Fruit fly (Drosophila melanogaster): ENCODE measurements around the gene Cyp4d14.

DNA sequence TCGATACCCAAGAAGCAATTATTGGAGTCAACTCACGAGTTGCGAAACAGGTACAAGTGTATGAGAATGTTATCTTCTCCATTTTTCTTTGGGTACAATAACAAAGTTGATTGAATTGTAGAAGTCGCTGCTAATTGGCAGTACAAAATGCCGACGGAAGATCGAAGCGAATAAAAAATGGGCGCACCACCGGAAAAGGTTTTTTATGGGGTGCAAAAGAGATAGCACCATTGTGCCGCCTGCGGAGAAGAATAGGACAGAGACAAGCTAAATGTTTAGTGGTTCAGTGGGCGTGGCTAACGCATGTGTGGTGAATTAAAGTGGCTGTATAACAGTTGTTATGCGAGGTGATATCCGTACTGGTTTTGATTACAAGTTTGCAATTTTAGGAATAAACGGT, 34.6 kb downstream of the Cyp4d14 start:
- TF ChIP-seq Sox102F (GFP tag; optimal IDR thresholded peaks at IDR 0.05) (no peak), Eip93F (GFP tag; optimal IDR thresholded peaks at IDR 0.05) (no peak), Ets21C (GFP tag; optimal IDR thresholded peaks at IDR 0.05) (no peak), CG3032 (tag; optimal IDR thresholded peaks at IDR 0.05) (no peak), Gug (GFP tag; IDR thresholded peaks at IDR 0.05) (no peak), lz (GFP tag; optimal IDR thresholded peaks at IDR 0.05) (no peak), Hr39 (GFP tag; optimal IDR thresholded peaks at IDR 0.05) (no peak), salr (GFP tag; optimal IDR thresholded peaks at IDR 0.05) (no peak), CG8319 (GFP tag; optimal IDR thresholded peaks at IDR 0.05) (no peak), topi (GFP tag; optimal IDR thresholded peaks at IDR 0.05) (no peak)
